Worm (Caenorhabditis elegans) whole organism, L4 larva: ENCODE results near the gene F43E12.1.

ENCODE experiments used
- F10B5.3 ChIP-seq: sonication (generic microtip); optimal IDR thresholded peaks from 2 replicates; lab custom pipeline; 2016; ENCODE audit warnings: mild to moderate bottlenecking, missing genetic modification characterization, missing compliant biosample characterization
- F49E8.2 ChIP-seq: sonication (generic microtip); optimal IDR thresholded peaks from 2 replicates; lab custom pipeline; 2016; ENCODE audit warnings: missing compliant biosample characterization, mild to moderate bottlenecking, missing genetic modification characterization, borderline replicate concordance
- R02D3.7 ChIP-seq: fragments of 150-350 bp; sonication (generic microtip); optimal IDR thresholded peaks from 3 replicates; lab custom pipeline; 2014; ENCODE audit warnings: missing biosample characterization, missing genetic modification characterization
- Y5F2A.4 ChIP-seq: fragments of 200-800 bp; sonication (Bioruptor generic); optimal IDR thresholded peaks from 2 replicates; lab custom pipeline; 2018; ENCODE audit warnings: mild to moderate bottlenecking, missing genetic modification characterization, missing compliant biosample characterization
- Y75B8A.6 ChIP-seq: fragments of 200-800 bp; sonication (Bioruptor generic); IDR thresholded peaks from 2 replicates; pipeline ENCODE4 v1.3.6; 2022; ENCODE audit warnings: missing genetic modification reagents, missing genetic modification characterization, missing compliant biosample characterization
- ZK337.2 ChIP-seq: fragments of 200-800 bp; sonication (Bioruptor generic); IDR thresholded peaks from 2 replicates; pipeline ENCODE4 v1.3.6; 2022; ENCODE audit warnings: missing genetic modification reagents, missing genetic modification characterization, missing compliant biosample characterization
- aha-1 ChIP-seq: fragments of 150-350 bp; peaks from one replicate; lab custom pipeline; 2014; ENCODE audit warnings: missing biosample characterization, missing genetic modification characterization
- ama-1 ChIP-seq: fragments of 150-350 bp; optimal IDR thresholded peaks from 2 replicates; lab custom pipeline; 2014; ENCODE audit warnings: inconsistent platforms, mixed read lengths
- ceh-20 ChIP-seq: fragments of 200-800 bp; sonication (Bioruptor generic); IDR thresholded peaks from 2 replicates; pipeline ENCODE4 v1.3.6; 2022; ENCODE audit warnings: missing genetic modification reagents, missing genetic modification characterization, missing compliant biosample characterization
- ceh-62 ChIP-seq: sonication (generic microtip); optimal IDR thresholded peaks from 2 replicates; lab custom pipeline; 2017; ENCODE audit warnings: missing biosample characterization, missing genetic modification characterization
- ceh-82 ChIP-seq: sonication (generic microtip); optimal IDR thresholded peaks from 2 replicates; lab custom pipeline; 2017; ENCODE audit warnings: missing biosample characterization, missing genetic modification characterization
- cey-2 ChIP-seq: sonication (generic microtip); optimal IDR thresholded peaks from 3 replicates; lab custom pipeline; 2017; ENCODE audit warnings: missing genetic modification characterization, mild to moderate bottlenecking, missing compliant biosample characterization, antibody characterized with exemption, borderline replicate concordance; ENCODE audit not compliant: insufficient read depth
- ctbp-1 ChIP-seq: fragments of 200-800 bp; sonication (Bioruptor generic); IDR thresholded peaks from 2 replicates; pipeline ENCODE4 v1.3.6; 2022; ENCODE audit warnings: missing genetic modification reagents, missing genetic modification characterization, missing compliant biosample characterization
- daf-16 ChIP-seq, 3 experiments: sonication (generic microtip); optimal IDR thresholded peaks; 2 replicates each; lab custom pipeline; 2016 to 2017; ENCODE audit warnings: missing genetic modification characterization in 3 of 3, missing genetic modification reagents in 3 of 3, mild to moderate bottlenecking in 2 of 3, missing compliant biosample characterization in 2 of 3, missing biosample characterization in 1 of 3, moderate library complexity in 1 of 3
- daf-19 ChIP-seq: fragments of 200-800 bp; sonication (Bioruptor generic); conservative IDR thresholded peaks from 2 replicates; pipeline ENCODE4 v1.3.6; 2022; ENCODE audit warnings: missing genetic modification characterization, missing compliant biosample characterization
- dmd-8 ChIP-seq: fragments of 200-800 bp; sonication (Bioruptor generic); IDR thresholded peaks from 2 replicates; pipeline ENCODE4 v1.3.6; 2022; ENCODE audit warnings: missing genetic modification characterization, missing compliant biosample characterization
- dmd-9 ChIP-seq: fragments of 200-800 bp; sonication (Bioruptor generic); IDR thresholded peaks from 2 replicates; pipeline ENCODE4 v1.3.6; 2022; ENCODE audit warnings: missing genetic modification reagents, missing genetic modification characterization, missing compliant biosample characterization
- dpl-1 ChIP-seq: fragments of 150-350 bp; optimal IDR thresholded peaks from 2 replicates; lab custom pipeline; 2014; ENCODE audit warnings: missing biosample characterization, missing genetic modification reagents, missing genetic modification characterization
- egl-27 ChIP-seq: sonication (generic microtip); optimal IDR thresholded peaks from 3 replicates; lab custom pipeline; 2017; ENCODE audit warnings: missing biosample characterization, missing genetic modification reagents, missing genetic modification characterization
- hif-1 ChIP-seq, 2 experiments: sonication (generic microtip); optimal IDR thresholded peaks; 2 replicates each; lab custom pipeline; 2016 to 2017; ENCODE audit warnings: missing compliant biosample characterization in 2 of 2, missing genetic modification characterization in 2 of 2, missing genetic modification reagents in 2 of 2, missing genotype in 2 of 2, mild to moderate bottlenecking in 1 of 2
- hlh-30 ChIP-seq: sonication (generic microtip); optimal IDR thresholded peaks from 2 replicates; lab custom pipeline; 2017; ENCODE audit warnings: antibody characterized with exemption, mild to moderate bottlenecking, missing genetic modification characterization, missing compliant biosample characterization; ENCODE audit not compliant: insufficient read depth
- jun-1 ChIP-seq: fragments of 150-350 bp; optimal IDR thresholded peaks from 2 replicates; lab custom pipeline; 2014; ENCODE audit warnings: missing biosample characterization, missing genetic modification reagents, missing genetic modification characterization
- lin-1 ChIP-seq: fragments of 200-800 bp; sonication (Bioruptor generic); IDR thresholded peaks from 2 replicates; pipeline ENCODE4 v1.3.6; 2022; ENCODE audit warnings: missing genetic modification reagents, missing genetic modification characterization, missing compliant biosample characterization
- lin-13 ChIP-seq: fragments of 150-350 bp; optimal IDR thresholded peaks from 2 replicates; lab custom pipeline; 2014; ENCODE audit warnings: missing biosample characterization, missing genetic modification reagents, missing genetic modification characterization
- lin-15B ChIP-seq: fragments of 150-350 bp; sonication (generic microtip); optimal IDR thresholded peaks from 3 replicates; lab custom pipeline; 2014; ENCODE audit warnings: missing biosample characterization, missing genetic modification characterization
- lin-38 ChIP-seq: fragments of 200-800 bp; sonication (Bioruptor generic); IDR thresholded peaks from 2 replicates; pipeline ENCODE4 v1.3.6; 2022; ENCODE audit warnings: missing genetic modification reagents, missing genetic modification characterization, missing compliant biosample characterization
- lin-39 ChIP-seq: fragments of 150-350 bp; optimal IDR thresholded peaks from 2 replicates; lab custom pipeline; 2014; ENCODE audit warnings: missing biosample characterization, missing genetic modification reagents, missing genetic modification characterization
- lir-3 ChIP-seq: sonication (generic microtip); optimal IDR thresholded peaks from 2 replicates; lab custom pipeline; 2016; ENCODE audit warnings: mild to moderate bottlenecking, missing genetic modification characterization, missing compliant biosample characterization
- lsy-2 ChIP-seq, 2 experiments: fragments of 150-350 bp in 1 of 2; sonication (generic microtip) in 1 of 2; optimal IDR thresholded peaks; 2 replicates each; lab custom pipeline; 2014 to 2017; ENCODE audit warnings: missing biosample characterization in 2 of 2, missing genetic modification characterization in 2 of 2
- madf-5 ChIP-seq, 2 experiments: fragments of 200-800 bp; sonication (Bioruptor generic); IDR thresholded peaks; 2 replicates each; pipeline ENCODE4 v1.3.6; 2022; ENCODE audit warnings: missing compliant biosample characterization in 2 of 2, missing genetic modification characterization in 2 of 2
- mep-1 ChIP-seq: fragments of 150-350 bp; sonication (generic microtip); optimal IDR thresholded peaks from 3 replicates; lab custom pipeline; 2014; ENCODE audit warnings: missing biosample characterization, missing genetic modification characterization
- mes-2 ChIP-seq: sonication (generic microtip); optimal IDR thresholded peaks from 2 replicates; lab custom pipeline; 2016; ENCODE audit warnings: missing genotype, mild to moderate bottlenecking, missing genetic modification characterization, missing compliant biosample characterization; ENCODE audit not compliant: poor library complexity, severe bottlenecking
- mxl-2 ChIP-seq: fragments of 200-800 bp; sonication (Bioruptor generic); conservative IDR thresholded peaks from 2 replicates; pipeline ENCODE4 v1.3.6; 2022; ENCODE audit warnings: missing genetic modification reagents, missing genetic modification characterization, missing compliant biosample characterization
- mxl-3 ChIP-seq: fragments of 200-800 bp; sonication (Bioruptor generic); optimal IDR thresholded peaks from 2 replicates; lab custom pipeline; 2018; ENCODE audit warnings: mild to moderate bottlenecking, missing genetic modification characterization, missing compliant biosample characterization
- nhr-102 ChIP-seq: sonication (generic microtip); optimal IDR thresholded peaks from 2 replicates; lab custom pipeline; 2016; ENCODE audit warnings: mild to moderate bottlenecking, missing genetic modification characterization, moderate library complexity, missing compliant biosample characterization
- nhr-11 ChIP-seq: fragments of 150-350 bp; optimal IDR thresholded peaks from 2 replicates; lab custom pipeline; 2014; ENCODE audit warnings: missing biosample characterization, missing genetic modification characterization
- nhr-111 ChIP-seq: fragments of 200-800 bp; sonication (Bioruptor generic); optimal IDR thresholded peaks from 2 replicates; lab custom pipeline; 2018; ENCODE audit warnings: mild to moderate bottlenecking, missing genetic modification characterization, missing compliant biosample characterization
- nhr-237 ChIP-seq: sonication (generic microtip); optimal IDR thresholded peaks from 2 replicates; lab custom pipeline; 2017; ENCODE audit warnings: missing biosample characterization, missing genetic modification characterization
- nhr-25 ChIP-seq: sonication (generic microtip); optimal IDR thresholded peaks from 2 replicates; lab custom pipeline; 2017; ENCODE audit warnings: missing genetic modification characterization, mild to moderate bottlenecking, missing compliant biosample characterization, antibody characterized with exemption, moderate library complexity, borderline replicate concordance; ENCODE audit not compliant: insufficient read depth
- nhr-28 ChIP-seq: fragments of 150-350 bp; optimal IDR thresholded peaks from 2 replicates; lab custom pipeline; 2014; ENCODE audit warnings: missing biosample characterization, missing genetic modification characterization
- nhr-77 ChIP-seq: fragments of 150-350 bp; optimal IDR thresholded peaks from 2 replicates; lab custom pipeline; 2014; ENCODE audit warnings: missing biosample characterization, missing genetic modification characterization
- rbr-2 ChIP-seq: sonication (generic microtip); optimal IDR thresholded peaks from 2 replicates; lab custom pipeline; 2016; ENCODE audit warnings: missing genotype, missing genetic modification characterization, missing compliant biosample characterization
- skn-1 ChIP-seq: fragments of 150-350 bp; optimal IDR thresholded peaks from 2 replicates; lab custom pipeline; 2014; ENCODE audit warnings: missing biosample characterization, missing genetic modification characterization
- snpc-1.2 ChIP-seq: fragments of 200-800 bp; sonication (Bioruptor generic); IDR thresholded peaks from 2 replicates; pipeline ENCODE4 v1.3.6; 2022; ENCODE audit warnings: missing genetic modification reagents, missing genetic modification characterization, missing compliant biosample characterization
- snpc-4 ChIP-seq: fragments of 150-350 bp; optimal IDR thresholded peaks from 2 replicates; lab custom pipeline; 2014; ENCODE audit warnings: missing biosample characterization, missing genetic modification characterization
- spr-1 ChIP-seq: sonication (generic microtip); optimal IDR thresholded peaks from 2 replicates; lab custom pipeline; 2016; ENCODE audit warnings: mild to moderate bottlenecking, missing genetic modification characterization, missing compliant biosample characterization
- tag-97 ChIP-seq: fragments of 200-800 bp; sonication (Bioruptor generic); IDR thresholded peaks from 2 replicates; pipeline ENCODE4 v1.3.6; 2022; ENCODE audit warnings: missing genetic modification characterization, missing compliant biosample characterization
- unc-130 ChIP-seq: sonication (generic microtip); optimal IDR thresholded peaks from 2 replicates; lab custom pipeline; 2016; ENCODE audit warnings: missing genetic modification reagents, missing genetic modification characterization, missing compliant biosample characterization
- unc-62 ChIP-seq, 3 experiments: fragments of 150-350 bp in 1 of 3; sonication (generic microtip); optimal IDR thresholded peaks in 2 of 3; peaks in 1 of 3; 1 replicate in 1 of 3; 2 replicates in 2 of 3; lab custom pipeline; 2014 to 2017; ENCODE audit warnings: missing biosample characterization in 3 of 3, missing genetic modification characterization in 3 of 3, missing genetic modification reagents in 3 of 3, missing genotype in 1 of 3
- ztf-11 ChIP-seq: fragments of 150-350 bp; optimal IDR thresholded peaks from 2 replicates; lab custom pipeline; 2014; ENCODE audit warnings: missing biosample characterization, missing genetic modification characterization

F43E12.1 gene

ce11 chrX:7181627-7182026, 4.2 kb downstream of the F43E12.1 start (continued):
- TF ChIP-seq daf-16 (GFP tag; optimal IDR thresholded peaks at IDR 0.05; lab: Kevin White, UChicago) (peak; percentile 76 to 91), daf-16 (tag; optimal IDR thresholded peaks at IDR 0.05; lab: Kevin White, UChicago) (peak; percentile 86), hif-1 (tag; optimal IDR thresholded peaks at IDR 0.05; lab: Kevin White, UChicago) (peak in 1 of 2 experiments; percentile 51), spr-1 (tag; lab: Kevin White, UChicago) (peak; percentile 88), hlh-30 (tag; lab: Kevin White, UChicago) (peak; percentile 87), lin-1 (GFP tag; lab: Robert Waterston, UW) (no peak; the same call in none of the 2 replicates), nhr-77 (peak; percentile 99), ceh-62 (tag; lab: Kevin White, UChicago) (no peak), ama-1 (no peak), ceh-82 (no peak), F10B5.3 (tag; lab: Kevin White, UChicago) (peak; percentile 66), unc-62 (GFP tag; optimal IDR thresholded peaks at IDR 0.05 in 1 of 2; lab: Kevin White, UChicago) (peak in 1 of 2 experiments; percentile 95), unc-62 (tag; optimal IDR thresholded peaks at IDR 0.05; lab: Kevin White, UChicago) (peak; percentile 64), madf-5 (GFP tag; IDR thresholded peaks at IDR 0.05; lab: Robert Waterston, UW) (no peak), cey-2 (tag; lab: Kevin White, UChicago) (no peak), R02D3.7 (tag; lab: Kevin White, UChicago) (no peak), nhr-111 (no peak), tag-97 (GFP tag; lab: Robert Waterston, UW) (no peak), ztf-11 (tag; lab: Kevin White, UChicago) (no peak), mxl-3 (peak; percentile 90), mes-2 (tag; lab: Kevin White, UChicago) (no peak), dmd-9 (GFP tag; lab: Robert Waterston, UW) (no peak), F49E8.2 (no peak), nhr-102 (peak; percentile 98), snpc-1.2 (GFP tag; lab: Robert Waterston, UW) (no peak), lin-15B (no peak), mep-1 (tag; lab: Kevin White, UChicago) (peak; percentile 99), nhr-28 (tag; lab: Kevin White, UChicago) (peak; percentile 95), jun-1 (tag; lab: Kevin White, UChicago) (peak; percentile 97), ZK337.2 (GFP tag; lab: Robert Waterston, UW) (no peak), lsy-2 (tag; optimal IDR thresholded peaks at IDR 0.05; lab: Kevin White, UChicago) (peak; percentile 83 to 92), Y5F2A.4 (GFP tag; lab: Kevin White, UChicago) (no peak), lin-38 (GFP tag; lab: Robert Waterston, UW) (peak; percentile 73), rbr-2 (tag; lab: Kevin White, UChicago) (peak; percentile 94), dpl-1 (GFP tag; lab: Kevin White, UChicago) (peak; percentile 66), Y75B8A.6 (GFP tag; lab: Robert Waterston, UW) (no peak), egl-27 (tag; lab: Kevin White, UChicago) (no peak), nhr-25 (tag; lab: Kevin White, UChicago) (peak; percentile 91), snpc-4 (tag; lab: Kevin White, UChicago) (no peak), nhr-237 (tag; lab: Kevin White, UChicago) (peak; percentile 72), aha-1 (tag; lab: Kevin White, UChicago) (peak; percentile 86), nhr-11 (tag; lab: Kevin White, UChicago) (peak; percentile 75), skn-1 (tag; lab: Kevin White, UChicago) (no peak), lir-3 (tag; lab: Kevin White, UChicago) (peak; percentile 1), lin-13 (GFP tag; lab: Kevin White, UChicago) (peak; percentile 84), ceh-20 (GFP tag; lab: Robert Waterston, UW) (peak; percentile 83), unc-130 (no peak), ctbp-1 (GFP tag; lab: Robert Waterston, UW) (no peak), mxl-2 (GFP tag; lab: Robert Waterston, UW) (0 out of 2 replicates have a peak, but pooled peaks have one; percentile 53), daf-19 (GFP tag; lab: Robert Waterston, UW) (no peak), dmd-8 (GFP tag; lab: Robert Waterston, UW) (no peak), lin-39 (no peak)
